Worm (Caenorhabditis elegans) whole organism, late embryonic: ENCODE measurements around the gene Y75B12B.10.

ENCODE experiments used
- C38D4.7 ChIP-seq: fragments of 200-800 bp; sonication (Bioruptor generic); optimal IDR thresholded peaks from 2 replicates; lab custom pipeline; 2018; ENCODE audit warnings: mild to moderate bottlenecking, missing genetic modification characterization, moderate library complexity, missing compliant biosample characterization
- K09A11.1 ChIP-seq: sonication (generic microtip); optimal IDR thresholded peaks from 2 replicates; lab custom pipeline; 2017; ENCODE audit warnings: antibody characterized with exemption, mild to moderate bottlenecking, missing genetic modification characterization, missing compliant biosample characterization; ENCODE audit not compliant: insufficient read depth
- T23F11.4 ChIP-seq: fragments of 200-800 bp; sonication (Bioruptor generic); optimal IDR thresholded peaks from 2 replicates; lab custom pipeline; 2018; ENCODE audit warnings: mild to moderate bottlenecking, missing genetic modification characterization, missing compliant biosample characterization
- Y22D7AL.16 ChIP-seq: sonication (generic microtip); optimal IDR thresholded peaks from 2 replicates; lab custom pipeline; 2016; ENCODE audit warnings: missing genetic modification characterization, missing compliant biosample characterization
- ahr-1 ChIP-seq: sonication (generic microtip); optimal IDR thresholded peaks from 2 replicates; lab custom pipeline; 2016; ENCODE audit warnings: missing genetic modification characterization, missing compliant biosample characterization
- ceh-18 ChIP-seq: sonication (generic microtip); optimal IDR thresholded peaks from 2 replicates; lab custom pipeline; 2016; ENCODE audit warnings: missing genetic modification characterization, missing compliant biosample characterization
- ceh-19 ChIP-seq: fragments of 200-800 bp; sonication (Bioruptor generic); optimal IDR thresholded peaks from 2 replicates; lab custom pipeline; 2018; ENCODE audit warnings: mild to moderate bottlenecking, missing genetic modification characterization, missing compliant biosample characterization
- ceh-24 ChIP-seq: sonication (generic microtip); optimal IDR thresholded peaks from 2 replicates; lab custom pipeline; 2016; ENCODE audit warnings: mild to moderate bottlenecking, missing genetic modification characterization, missing compliant biosample characterization
- ceh-31 ChIP-seq: sonication (generic microtip); optimal IDR thresholded peaks from 2 replicates; lab custom pipeline; 2016; ENCODE audit warnings: missing genetic modification characterization, missing compliant biosample characterization
- ceh-34 ChIP-seq: sonication (generic microtip); optimal IDR thresholded peaks from 2 replicates; lab custom pipeline; 2016; ENCODE audit warnings: mild to moderate bottlenecking, missing genetic modification characterization, missing compliant biosample characterization
- ceh-45 ChIP-seq: fragments of 200-800 bp; sonication (Bioruptor generic); IDR thresholded peaks from 2 replicates; pipeline ENCODE4 v1.3.6; 2022; ENCODE audit warnings: missing genetic modification reagents, missing genetic modification characterization, missing compliant biosample characterization
- ceh-6 ChIP-seq: fragments of 200-800 bp; sonication (Bioruptor generic); optimal IDR thresholded peaks from 2 replicates; lab custom pipeline; 2018; ENCODE audit warnings: mild to moderate bottlenecking, missing genetic modification characterization, missing compliant biosample characterization
- ceh-9 ChIP-seq: sonication (generic microtip); optimal IDR thresholded peaks from 2 replicates; lab custom pipeline; 2016; ENCODE audit warnings: mild to moderate bottlenecking, missing genetic modification characterization, inconsistent platforms, missing compliant biosample characterization
- che-1 ChIP-seq: sonication (generic microtip); optimal IDR thresholded peaks from 2 replicates; lab custom pipeline; 2016; ENCODE audit warnings: mild to moderate bottlenecking, missing genetic modification characterization, missing compliant biosample characterization
- dmd-4 ChIP-seq: sonication (generic microtip); optimal IDR thresholded peaks from 2 replicates; lab custom pipeline; 2016; ENCODE audit warnings: borderline replicate concordance, missing genetic modification characterization, missing compliant biosample characterization
- dve-1 ChIP-seq: sonication (generic microtip); optimal IDR thresholded peaks from 2 replicates; lab custom pipeline; 2017; ENCODE audit warnings: antibody characterized with exemption, mild to moderate bottlenecking, missing genetic modification characterization, missing compliant biosample characterization
- elt-4 ChIP-seq: sonication (generic microtip); optimal IDR thresholded peaks from 2 replicates; lab custom pipeline; 2016; ENCODE audit warnings: missing genetic modification characterization, missing compliant biosample characterization
- ets-4 ChIP-seq: sonication (generic microtip); optimal IDR thresholded peaks from 2 replicates; lab custom pipeline; 2016; ENCODE audit warnings: missing genetic modification characterization, missing compliant biosample characterization
- fax-1 ChIP-seq: sonication (generic microtip); optimal IDR thresholded peaks from 2 replicates; lab custom pipeline; 2016; ENCODE audit warnings: missing genotype, missing genetic modification characterization, missing compliant biosample characterization
- fkh-10 ChIP-seq: fragments of 150-350 bp; optimal IDR thresholded peaks from 2 replicates; lab custom pipeline; 2014; ENCODE audit warnings: missing biosample characterization, missing genetic modification reagents, missing genetic modification characterization
- fkh-6 ChIP-seq: sonication (generic microtip); optimal IDR thresholded peaks from 2 replicates; lab custom pipeline; 2016; ENCODE audit warnings: missing genetic modification characterization, missing compliant biosample characterization
- gmeb-2 ChIP-seq: sonication (generic microtip); optimal IDR thresholded peaks from 2 replicates; lab custom pipeline; 2016; ENCODE audit warnings: missing genetic modification characterization, inconsistent platforms, missing compliant biosample characterization
- hlh-30 ChIP-seq: sonication (generic microtip); optimal IDR thresholded peaks from 2 replicates; lab custom pipeline; 2017; ENCODE audit warnings: antibody characterized with exemption, missing genetic modification characterization, missing compliant biosample characterization; ENCODE audit not compliant: insufficient read depth
- hlh-6 ChIP-seq: sonication (generic microtip); optimal IDR thresholded peaks from 2 replicates; lab custom pipeline; 2016; ENCODE audit warnings: missing genotype, missing genetic modification characterization, missing compliant biosample characterization
- hlh-8 ChIP-seq: sonication (generic microtip); optimal IDR thresholded peaks from 2 replicates; lab custom pipeline; 2016; ENCODE audit warnings: missing genotype, missing genetic modification characterization, missing compliant biosample characterization
- lim-6 ChIP-seq: sonication (generic microtip); optimal IDR thresholded peaks from 2 replicates; lab custom pipeline; 2016; ENCODE audit warnings: missing genetic modification characterization, missing compliant biosample characterization
- lin-11 ChIP-seq: fragments of 200-800 bp; sonication (Bioruptor generic); optimal IDR thresholded peaks from 2 replicates; lab custom pipeline; 2018; ENCODE audit warnings: mild to moderate bottlenecking, missing genetic modification characterization, missing compliant biosample characterization
- nfya-1 ChIP-seq: sonication (generic microtip); optimal IDR thresholded peaks from 2 replicates; lab custom pipeline; 2017; ENCODE audit warnings: missing genetic modification characterization, mild to moderate bottlenecking, missing compliant biosample characterization, antibody characterized with exemption, moderate library complexity
- nhr-232 ChIP-seq: sonication (generic microtip); optimal IDR thresholded peaks from 2 replicates; lab custom pipeline; 2016; ENCODE audit warnings: missing genetic modification characterization, missing compliant biosample characterization
- odd-2 ChIP-seq: sonication (generic microtip); optimal IDR thresholded peaks from 2 replicates; lab custom pipeline; 2017; ENCODE audit warnings: antibody characterized with exemption, mild to moderate bottlenecking, missing genetic modification characterization, missing compliant biosample characterization
- pat-9 ChIP-seq: fragments of 200-800 bp; sonication (Bioruptor generic); optimal IDR thresholded peaks from 2 replicates; lab custom pipeline; 2018; ENCODE audit warnings: mild to moderate bottlenecking, missing genetic modification characterization, moderate library complexity, missing compliant biosample characterization
- pha-4 ChIP-seq: fragments of 150-350 bp; optimal IDR thresholded peaks from 2 replicates; lab custom pipeline; 2018; ENCODE audit warnings: missing biosample characterization, missing genetic modification reagents, missing genetic modification characterization
- rnt-1 ChIP-seq: sonication (generic microtip); optimal IDR thresholded peaks from 2 replicates; lab custom pipeline; 2016; ENCODE audit warnings: missing genetic modification characterization, missing compliant biosample characterization
- sdc-2 ChIP-seq: sonication (generic microtip); optimal IDR thresholded peaks from 2 replicates; lab custom pipeline; 2016; ENCODE audit warnings: missing genotype, missing genetic modification characterization, missing compliant biosample characterization
- sox-4 ChIP-seq: sonication (generic microtip); optimal IDR thresholded peaks from 2 replicates; lab custom pipeline; 2017; ENCODE audit warnings: mild to moderate bottlenecking, missing genetic modification characterization, inconsistent platforms, missing compliant biosample characterization
- syd-9 ChIP-seq: sonication (generic microtip); optimal IDR thresholded peaks from 2 replicates; lab custom pipeline; 2016; ENCODE audit warnings: mild to moderate bottlenecking, missing genetic modification characterization, moderate library complexity, missing compliant biosample characterization
- tbx-2 ChIP-seq: sonication (generic microtip); optimal IDR thresholded peaks from 2 replicates; lab custom pipeline; 2016; ENCODE audit warnings: missing genetic modification characterization, missing compliant biosample characterization
- tbx-7 ChIP-seq: sonication (generic microtip); optimal IDR thresholded peaks from 2 replicates; lab custom pipeline; 2016; ENCODE audit warnings: missing genotype, missing genetic modification characterization, missing compliant biosample characterization
- unc-3 ChIP-seq, 2 experiments: fragments of 200-800 bp in 1 of 2; sonication (Bioruptor generic) in 1 of 2; sonication (generic microtip) in 1 of 2; conservative IDR thresholded peaks in 1 of 2; optimal IDR thresholded peaks in 1 of 2; 2 replicates each; pipeline versions ENCODE4 v1.3.6 to Lab custom; 2016 to 2022; ENCODE audit warnings: missing compliant biosample characterization in 2 of 2, missing genetic modification characterization in 2 of 2, missing genetic modification reagents in 1 of 2
- unc-55 ChIP-seq: sonication (generic microtip); optimal IDR thresholded peaks from 2 replicates; lab custom pipeline; 2017; ENCODE audit warnings: missing biosample characterization, missing genetic modification reagents, missing genetic modification characterization
- zip-5 ChIP-seq: sonication (generic microtip); optimal IDR thresholded peaks from 2 replicates; lab custom pipeline; 2016; ENCODE audit warnings: missing genetic modification characterization, missing compliant biosample characterization
- ztf-16 ChIP-seq: sonication (generic microtip); optimal IDR thresholded peaks from 2 replicates; lab custom pipeline; 2017; ENCODE audit warnings: missing genetic modification characterization, missing compliant biosample characterization

The Y75B12B.10 gene

DNA sequence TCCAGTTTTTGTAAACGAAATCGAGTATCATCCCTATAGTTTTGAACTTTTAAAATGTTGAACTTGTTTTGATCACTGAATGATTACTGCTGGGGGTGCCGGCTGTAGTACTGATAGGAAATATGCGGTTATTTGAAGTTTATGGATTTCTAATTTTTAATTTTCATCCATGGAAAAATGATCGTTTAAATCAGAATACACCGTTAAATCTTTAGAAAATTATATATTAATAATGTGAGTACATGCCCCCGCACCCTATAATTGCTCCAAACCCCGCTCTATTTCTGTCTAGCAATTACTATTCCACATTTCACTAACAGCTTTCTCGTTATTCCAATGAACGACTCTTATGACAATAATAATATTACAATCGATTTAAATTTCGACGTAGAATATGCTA lies at the start of gene Y75B12B.10:
Y75B12B.10 (plus strand) TSS at position 301 of the 400 bp plus-strand sequence.
- TF ChIP-seq lim-6 (tag; lab: Kevin White, UChicago), result no peak
- no peak for TF ChIP-seq che-1
- no peak for TF ChIP-seq T23F11.4 (GFP tag; lab: Kevin White, UChicago)
- no peak for TF ChIP-seq ceh-18 (tag; lab: Kevin White, UChicago)
- no peak for TF ChIP-seq nhr-232 (tag; lab: Kevin White, UChicago)
- TF ChIP-seq odd-2 (tag; lab: Kevin White, UChicago), result no peak
- TF ChIP-seq sdc-2 (tag; lab: Kevin White, UChicago), result no peak
- TF ChIP-seq ceh-24, result no peak
- TF ChIP-seq ceh-45 (GFP tag; lab: Robert Waterston, UW), result no peak
- no peak for TF ChIP-seq syd-9 (tag; lab: Kevin White, UChicago)
- no peak for TF ChIP-seq fax-1 (tag; lab: Kevin White, UChicago)
- TF ChIP-seq rnt-1, result no peak
- TF ChIP-seq ztf-16, result no peak
- TF ChIP-seq zip-5, result no peak

DNA sequence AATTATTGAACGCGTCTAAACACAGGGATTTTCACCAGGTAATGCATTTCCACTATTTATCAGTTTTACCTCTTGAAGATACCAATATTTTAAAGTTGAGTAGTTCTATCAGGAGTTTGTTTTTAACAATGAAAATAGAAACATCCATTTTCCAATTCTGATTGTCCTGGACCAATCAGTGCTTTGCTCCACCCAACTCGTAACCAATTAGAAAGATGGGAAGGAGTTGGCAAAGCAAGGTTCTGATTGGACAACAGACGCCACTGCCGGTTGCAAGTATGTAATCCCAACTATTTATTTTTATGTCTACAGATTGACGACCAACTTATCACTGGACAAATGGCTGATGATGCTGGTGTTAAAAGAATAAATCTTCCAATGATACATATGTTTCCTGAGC lies 49.7 kb upstream of the Y75B12B.10 start:
- TF ChIP-seq hlh-8, result no peak
- TF ChIP-seq che-1, result no peak
- TF ChIP-seq nfya-1 (tag; lab: Kevin White, UChicago), result peak; percentile 69

DNA sequence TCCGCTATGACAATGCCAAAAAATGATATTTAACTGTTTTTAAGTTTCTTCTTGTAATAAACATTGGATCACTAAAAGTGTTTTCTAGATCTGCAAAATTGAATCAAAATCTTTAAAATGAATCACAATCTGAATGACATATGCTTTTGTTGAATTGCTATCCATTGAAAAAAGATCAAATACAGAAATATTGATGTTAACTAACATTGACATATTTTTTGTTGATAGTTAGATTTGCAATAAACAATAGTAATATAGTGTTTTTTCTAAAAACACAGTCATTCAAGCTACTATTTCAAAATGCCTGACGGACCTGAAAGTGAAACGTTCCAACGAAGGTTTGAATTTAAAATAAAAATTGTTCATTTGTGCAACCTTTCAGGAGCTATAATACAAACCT lies 49.2 kb upstream of the Y75B12B.10 start, which contains the start of gene T09F5.2:
T09F5.2 (plus strand) TSS at position 301 of the 400 bp plus-strand sequence.
- no peak for TF ChIP-seq che-1
- no peak for TF ChIP-seq ets-4 (tag; lab: Kevin White, UChicago)
- TF ChIP-seq ztf-16, result no peak
- TF ChIP-seq ceh-45 (GFP tag; lab: Robert Waterston, UW), result no peak
- TF ChIP-seq elt-4 (tag; lab: Kevin White, UChicago), result no peak
- no peak for TF ChIP-seq ceh-6 (GFP tag; lab: Kevin White, UChicago)
- TF ChIP-seq ceh-31 (tag; lab: Kevin White, UChicago), result no peak
- no peak for TF ChIP-seq hlh-30 (tag; lab: Kevin White, UChicago)
- no peak for TF ChIP-seq ceh-19 (GFP tag; lab: Kevin White, UChicago)
- TF ChIP-seq unc-55 (GFP tag; lab: Kevin White, UChicago), result no peak
- TF ChIP-seq lim-6 (tag; lab: Kevin White, UChicago), result no peak
- no peak for TF ChIP-seq K09A11.1 (tag; lab: Kevin White, UChicago)
- TF ChIP-seq T23F11.4 (GFP tag; lab: Kevin White, UChicago), result no peak
- TF ChIP-seq C38D4.7 (GFP tag; lab: Kevin White, UChicago), result no peak
- TF ChIP-seq fax-1 (tag; lab: Kevin White, UChicago), result no peak
- TF ChIP-seq tbx-7, result no peak
- no peak for TF ChIP-seq tbx-2 (tag; lab: Kevin White, UChicago)
- no peak for TF ChIP-seq odd-2 (tag; lab: Kevin White, UChicago)
- no peak for TF ChIP-seq ceh-34 (tag; lab: Kevin White, UChicago)

DNA sequence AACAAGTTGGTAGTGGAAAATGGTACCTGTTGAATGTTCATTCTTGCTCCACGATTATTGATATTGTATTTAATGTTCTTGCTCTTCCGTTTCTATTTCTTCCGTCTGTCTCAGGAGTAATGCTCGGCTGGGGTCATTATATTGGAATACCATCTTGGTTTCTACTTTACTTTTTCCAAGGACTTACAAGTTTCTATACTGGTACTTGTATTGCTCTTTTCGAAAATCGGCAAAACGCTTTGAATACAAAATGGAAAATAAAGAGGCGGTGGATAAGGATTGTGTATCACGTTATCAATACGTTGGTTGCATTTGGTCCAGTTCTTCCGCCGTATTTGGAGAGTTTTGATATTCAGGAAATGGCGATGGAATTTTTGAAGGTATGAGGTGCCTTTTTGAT lies 47.9 kb upstream of the Y75B12B.10 start:
- TF ChIP-seq fkh-6 (tag; lab: Kevin White, UChicago) (no peak), nfya-1 (tag; lab: Kevin White, UChicago) (no peak), sox-4 (no peak), ceh-45 (GFP tag; lab: Robert Waterston, UW) (no peak), T23F11.4 (GFP tag; lab: Kevin White, UChicago) (no peak), ceh-24 (no peak), Y22D7AL.16 (no peak), gmeb-2 (tag; lab: Kevin White, UChicago) (no peak), ahr-1 (tag; lab: Kevin White, UChicago) (no peak)
- TF ChIP-seq, all 69 proteins: peak for 0

DNA sequence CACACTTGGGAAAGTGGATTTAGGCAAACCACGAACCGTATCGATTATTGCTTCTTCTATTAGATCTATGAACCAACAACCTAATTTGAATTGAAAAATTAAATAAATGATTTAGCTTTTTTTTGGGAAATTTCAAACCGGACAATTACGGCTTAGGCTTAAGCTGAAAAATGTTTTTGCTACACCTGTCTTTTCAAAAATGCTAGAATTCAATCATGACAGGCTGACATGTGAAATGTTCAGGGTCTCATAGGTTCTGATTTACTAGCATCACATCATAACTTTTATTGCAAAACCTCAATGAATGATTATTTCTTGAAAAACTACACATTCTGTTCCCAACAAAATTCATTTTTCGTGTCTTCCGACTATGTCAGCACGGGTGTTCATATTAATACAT lies 46.6 kb upstream of the Y75B12B.10 start, which contains the start of gene srh-55:
srh-55 (plus strand) TSS at position 301 of the 400 bp plus-strand sequence.
- TF ChIP-seq hlh-8 (no peak), ceh-9 (tag; lab: Kevin White, UChicago) (no peak), syd-9 (tag; lab: Kevin White, UChicago) (no peak), sox-4 (no peak), rnt-1 (no peak), hlh-6 (no peak), C38D4.7 (GFP tag; lab: Kevin White, UChicago) (no peak), ceh-19 (GFP tag; lab: Kevin White, UChicago) (no peak), sdc-2 (tag; lab: Kevin White, UChicago) (no peak), pat-9 (tag; lab: Kevin White, UChicago) (no peak), ceh-24 (no peak), dmd-4 (tag; lab: Kevin White, UChicago) (no peak), unc-3 (GFP tag; conservative IDR thresholded peaks at IDR 0.05; lab: Robert Waterston, UW) (no peak), unc-3 (tag; optimal IDR thresholded peaks at IDR 0.05; lab: Kevin White, UChicago) (no peak), ets-4 (tag; lab: Kevin White, UChicago) (no peak), fkh-10 (GFP tag; lab: Kevin White, UChicago) (no peak), lin-11 (tag; lab: Kevin White, UChicago) (no peak), dve-1 (tag; lab: Kevin White, UChicago) (no peak), pha-4 (tag; lab: Kevin White, UChicago) (no peak)
